Worm (Caenorhabditis elegans) whole organism, L1 larva: ENCODE data around the gene F07C3.16.

Experiments
- C34B4.2 ChIP-seq: sonication (generic microtip); optimal IDR thresholded peaks from 2 replicates; lab custom pipeline; 2017; ENCODE audit warnings: mild to moderate bottlenecking, missing genetic modification characterization, missing compliant biosample characterization
- F16B12.6 ChIP-seq: fragments of 150-350 bp; optimal IDR thresholded peaks from 2 replicates; lab custom pipeline; 2014; ENCODE audit warnings: missing biosample characterization, missing genetic modification characterization
- ama-1 ChIP-seq: fragments of 150-350 bp; optimal IDR thresholded peaks from 2 replicates; lab custom pipeline; 2014
- ceh-63 ChIP-seq: fragments of 200-800 bp; sonication (Bioruptor generic); optimal IDR thresholded peaks from 2 replicates; lab custom pipeline; 2018; ENCODE audit warnings: mild to moderate bottlenecking, missing genetic modification characterization, missing compliant biosample characterization
- ceh-8 ChIP-seq: fragments of 200-800 bp; sonication (Bioruptor generic); optimal IDR thresholded peaks from 2 replicates; lab custom pipeline; 2018; ENCODE audit warnings: mild to moderate bottlenecking, missing genetic modification characterization, moderate library complexity, missing compliant biosample characterization
- ceh-82 ChIP-seq, 3 experiments: fragments of 150-350 bp in 1 of 3; sonication (generic microtip) in 2 of 3; optimal IDR thresholded peaks; 2 replicates each; lab custom pipeline; 2014 to 2017; ENCODE audit warnings: missing biosample characterization in 3 of 3, missing genetic modification characterization in 3 of 3
- dpl-1 ChIP-seq, 3 experiments: fragments of 150-350 bp in 2 of 3; sonication (generic microtip) in 1 of 3; optimal IDR thresholded peaks; 2 replicates each; lab custom pipeline; 2014 to 2017; ENCODE audit warnings: missing biosample characterization in 3 of 3, missing genetic modification characterization in 3 of 3, missing genetic modification reagents in 3 of 3
- efl-1 ChIP-seq, 4 experiments: fragments of 150-350 bp; optimal IDR thresholded peaks in 3 of 4; peaks in 1 of 4; 1 replicate in 1 of 4; 2 replicates in 3 of 4; lab custom pipeline; 2014; ENCODE audit warnings: missing biosample characterization in 2 of 4, missing genetic modification characterization in 2 of 4, missing genetic modification reagents in 2 of 4
- egl-27 ChIP-seq, 2 experiments: fragments of 150-350 bp in 1 of 2; sonication (generic microtip); optimal IDR thresholded peaks; 3 replicates each; lab custom pipeline; 2017 to 2018; ENCODE audit warnings: missing biosample characterization in 2 of 2, missing genetic modification characterization in 2 of 2, missing genetic modification reagents in 2 of 2
- elt-2 ChIP-seq: sonication (generic microtip); optimal IDR thresholded peaks from 2 replicates; lab custom pipeline; 2016; ENCODE audit warnings: missing genetic modification characterization, mild to moderate bottlenecking, inconsistent platforms, missing compliant biosample characterization, missing genetic modification reagents
- elt-3 ChIP-seq, 6 experiments: fragments of 150-350 bp in 1 of 6; sonication (generic microtip); optimal IDR thresholded peaks; 2 replicates each; lab custom pipeline; 2017 to 2018; ENCODE audit warnings: missing biosample characterization in 6 of 6, missing genetic modification characterization in 6 of 6, inconsistent platforms in 1 of 6
- ets-5 ChIP-seq: fragments of 200-800 bp; sonication (Bioruptor generic); IDR thresholded peaks from 2 replicates; pipeline ENCODE4 v1.3.6; 2022; ENCODE audit warnings: missing genetic modification characterization, missing compliant biosample characterization
- fkh-8 ChIP-seq: sonication (generic microtip); optimal IDR thresholded peaks from 2 replicates; lab custom pipeline; 2016; ENCODE audit warnings: mild to moderate bottlenecking, missing genetic modification characterization, missing compliant biosample characterization
- grh-1 ChIP-seq: fragments of 200-800 bp; sonication (Bioruptor generic); IDR thresholded peaks from 2 replicates; pipeline ENCODE4 v1.3.6; 2022; ENCODE audit warnings: missing genetic modification reagents, missing genetic modification characterization, missing compliant biosample characterization
- hlh-17 ChIP-seq: fragments of 200-800 bp; sonication (Bioruptor generic); optimal IDR thresholded peaks from 2 replicates; lab custom pipeline; 2018; ENCODE audit warnings: missing genetic modification characterization, mild to moderate bottlenecking, missing compliant biosample characterization, moderate library complexity, borderline replicate concordance
- isw-1 ChIP-seq: fragments of 200-800 bp; sonication (Bioruptor generic); IDR thresholded peaks from 2 replicates; pipeline ENCODE4 v1.3.6; 2022; ENCODE audit warnings: missing genetic modification characterization, missing compliant biosample characterization
- jun-1 ChIP-seq: fragments of 150-350 bp; optimal IDR thresholded peaks from 2 replicates; lab custom pipeline; 2014; ENCODE audit warnings: missing biosample characterization, missing genetic modification reagents, missing genetic modification characterization
- lin-13 ChIP-seq: fragments of 150-350 bp; optimal IDR thresholded peaks from 2 replicates; lab custom pipeline; 2014; ENCODE audit warnings: missing biosample characterization, missing genetic modification reagents, missing genetic modification characterization
- lin-14 ChIP-seq: fragments of 200-800 bp; sonication (Bioruptor generic); optimal IDR thresholded peaks from 2 replicates; lab custom pipeline; 2018; ENCODE audit warnings: mild to moderate bottlenecking, missing genetic modification characterization, moderate library complexity, missing compliant biosample characterization
- lin-35 ChIP-seq, 2 experiments: fragments of 150-350 bp; optimal IDR thresholded peaks; 2 replicates each; lab custom pipeline; 2014; ENCODE audit warnings: missing biosample characterization in 2 of 2, missing genetic modification characterization in 2 of 2, missing genetic modification reagents in 2 of 2
- lin-39 ChIP-seq: fragments of 150-350 bp; optimal IDR thresholded peaks from 2 replicates; lab custom pipeline; 2014; ENCODE audit warnings: missing biosample characterization, missing genetic modification reagents, missing genetic modification characterization
- lsy-2 ChIP-seq, 2 experiments: fragments of 150-350 bp; optimal IDR thresholded peaks; 2 replicates each; lab custom pipeline; 2014; ENCODE audit warnings: missing biosample characterization in 2 of 2, missing genetic modification characterization in 2 of 2
- mab-9 ChIP-seq: fragments of 200-800 bp; sonication (Bioruptor generic); IDR thresholded peaks from 2 replicates; pipeline ENCODE4 v1.3.6; 2022; ENCODE audit warnings: missing genetic modification reagents, missing genetic modification characterization, missing compliant biosample characterization
- mdl-1 ChIP-seq, 2 experiments: fragments of 150-350 bp; optimal IDR thresholded peaks; 2 replicates each; lab custom pipeline; 2014 to 2017; ENCODE audit warnings: missing biosample characterization in 2 of 2, missing genetic modification characterization in 2 of 2, inconsistent platforms in 1 of 2
- mef-2 ChIP-seq: fragments of 150-350 bp; optimal IDR thresholded peaks from 2 replicates; lab custom pipeline; 2014; ENCODE audit warnings: missing biosample characterization, missing genetic modification characterization
- mep-1 ChIP-seq: fragments of 150-350 bp; optimal IDR thresholded peaks from 2 replicates; lab custom pipeline; 2014; ENCODE audit warnings: missing biosample characterization, missing genetic modification characterization
- nhr-12 ChIP-seq: sonication (generic microtip); optimal IDR thresholded peaks from 2 replicates; lab custom pipeline; 2017; ENCODE audit warnings: missing biosample characterization, missing genetic modification characterization
- nhr-19 ChIP-seq: fragments of 200-800 bp; sonication (Bioruptor generic); conservative IDR thresholded peaks from 2 replicates; pipeline ENCODE4 v1.3.6; 2022; ENCODE audit warnings: missing genetic modification characterization, missing compliant biosample characterization
- nhr-20 ChIP-seq: sonication (generic microtip); optimal IDR thresholded peaks from 2 replicates; lab custom pipeline; 2016; ENCODE audit warnings: mild to moderate bottlenecking, missing genetic modification characterization, missing compliant biosample characterization
- nhr-47 ChIP-seq: sonication (generic microtip); optimal IDR thresholded peaks from 2 replicates; lab custom pipeline; 2016; ENCODE audit warnings: mild to moderate bottlenecking, missing genetic modification characterization, moderate library complexity, missing compliant biosample characterization
- nhr-71 ChIP-seq: sonication (generic microtip); optimal IDR thresholded peaks from 2 replicates; lab custom pipeline; 2016; ENCODE audit warnings: mild to moderate bottlenecking, missing genetic modification characterization, moderate library complexity, missing compliant biosample characterization
- nhr-76 ChIP-seq: sonication (generic microtip); optimal IDR thresholded peaks from 2 replicates; lab custom pipeline; 2017; ENCODE audit warnings: missing biosample characterization, missing genetic modification characterization
- nhr-85 ChIP-seq: sonication (generic microtip); peaks from one replicate; lab custom pipeline; 2016; ENCODE audit warnings: missing genetic modification characterization, inconsistent platforms, missing compliant biosample characterization
- nhr-90 ChIP-seq: sonication (generic microtip); optimal IDR thresholded peaks from 2 replicates; lab custom pipeline; 2016; ENCODE audit warnings: mild to moderate bottlenecking, missing genetic modification characterization, missing compliant biosample characterization; ENCODE audit not compliant: poor library complexity
- snpc-4 ChIP-seq: fragments of 150-350 bp; optimal IDR thresholded peaks from 2 replicates; lab custom pipeline; 2014; ENCODE audit warnings: missing biosample characterization, missing genetic modification characterization
- snu-23 ChIP-seq: sonication (generic microtip); optimal IDR thresholded peaks from 2 replicates; lab custom pipeline; 2016; ENCODE audit warnings: missing genetic modification characterization, missing compliant biosample characterization
- sptf-1 ChIP-seq: fragments of 150-350 bp; optimal IDR thresholded peaks from 2 replicates; lab custom pipeline; 2014; ENCODE audit warnings: missing biosample characterization, missing genetic modification characterization
- sup-37 ChIP-seq: fragments of 200-800 bp; sonication (Bioruptor generic); optimal IDR thresholded peaks from 2 replicates; lab custom pipeline; 2018; ENCODE audit warnings: mild to moderate bottlenecking, missing genetic modification characterization, missing compliant biosample characterization
- tlp-1 ChIP-seq: fragments of 150-350 bp; optimal IDR thresholded peaks from 2 replicates; lab custom pipeline; 2014; ENCODE audit warnings: missing biosample characterization, missing genetic modification characterization
- unc-130 ChIP-seq: fragments of 150-350 bp; optimal IDR thresholded peaks from 2 replicates; lab custom pipeline; 2017; ENCODE audit warnings: missing biosample characterization, missing genetic modification characterization, inconsistent platforms
- xbp-1 ChIP-seq: sonication (generic microtip); optimal IDR thresholded peaks from 2 replicates; lab custom pipeline; 2016; ENCODE audit warnings: missing genetic modification characterization, missing compliant biosample characterization
- zag-1 ChIP-seq: fragments of 150-350 bp; optimal IDR thresholded peaks from 2 replicates; lab custom pipeline; 2014; ENCODE audit warnings: missing biosample characterization, missing genetic modification characterization

The F07C3.16 gene

ce11 chrV:9255480-9255879, 1.9 kb downstream of the F07C3.16 start (continued):
- TF ChIP-seq ceh-8 (GFP tag; lab: Kevin White, UChicago) = no peak
- TF ChIP-seq nhr-71 (tag; lab: Kevin White, UChicago) = no peak
- no peak for TF ChIP-seq mab-9
- TF ChIP-seq lin-13 (GFP tag; lab: Kevin White, UChicago) = no peak
- no peak for TF ChIP-seq ama-1 (lab: Kevin White, UChicago)
- TF ChIP-seq nhr-20 = peak; percentile 36

ce11 chrV:9254012-9254696, 3.2 kb downstream of the F07C3.16 start, which contains the start of gene F07C3.9:
Gene F07C3.9, minus strand, starts transcription at chrV:9254646.
- peak; percentile 77 for TF ChIP-seq elt-2 (tag; lab: Kevin White, UChicago)
- TF ChIP-seq tlp-1 (tag; lab: Kevin White, UChicago) = no peak
- no peak for TF ChIP-seq efl-1 (optimal IDR thresholded peaks at IDR 0.05; lab: Kevin White, UChicago)
- TF ChIP-seq efl-1 (GFP tag; optimal IDR thresholded peaks at IDR 0.05 in 1 of 2; lab: Kevin White, UChicago) = peak in 1 of 2 experiments; percentile 23

- TF ChIP-seq snpc-4 (tag; lab: Kevin White, UChicago) (no peak), mdl-1 (tag; optimal IDR thresholded peaks at IDR 0.05; lab: Kevin White, UChicago) (no peak), nhr-90 (tag; lab: Kevin White, UChicago) (no peak), grh-1 (GFP tag; lab: Robert Waterston, UW) (no peak), lin-39 (tag; lab: Kevin White, UChicago) (no peak), hlh-17 (GFP tag; lab: Kevin White, UChicago) (no peak)
Observed at ce11 chrV:9249932-9250331, 7.4 kb downstream of the F07C3.16 start, which contains the start of gene ptd-2. Gene ptd-2, plus strand, starts transcription at chrV:9250232.

- no peak for TF ChIP-seq nhr-76 (tag; lab: Kevin White, UChicago)
- no peak for TF ChIP-seq ceh-63 (GFP tag; lab: Kevin White, UChicago)
- TF ChIP-seq mab-9 = no peak
Observed at ce11 chrV:9249206-9249605, 8.2 kb downstream of the F07C3.16 start, which contains the start of gene str-94. Gene str-94, minus strand, starts transcription at chrV:9249306.

ce11 chrV:9247416-9247815, 10.0 kb downstream of the F07C3.16 start:
- TF ChIP-seq nhr-19 (GFP tag; lab: Robert Waterston, UW) = peak; percentile 35
- TF ChIP-seq sup-37 (GFP tag; lab: Kevin White, UChicago) = no peak
- TF ChIP-seq lin-35 (GFP tag; optimal IDR thresholded peaks at IDR 0.05; lab: Kevin White, UChicago) = peak in 1 of 2 experiments; percentile 0
- no peak for TF ChIP-seq ets-5
- TF ChIP-seq grh-1 (GFP tag; lab: Robert Waterston, UW) = no peak
- TF ChIP-seq jun-1 (tag; lab: Kevin White, UChicago) = no peak
- peak; percentile 85 for TF ChIP-seq lin-14
- peak in 1 of 2 experiments; percentile 34 for TF ChIP-seq mdl-1 (tag; optimal IDR thresholded peaks at IDR 0.05; lab: Kevin White, UChicago)
- peak; percentile 60 for TF ChIP-seq nhr-71 (tag; lab: Kevin White, UChicago)
- no peak for TF ChIP-seq unc-130 (tag; lab: Kevin White, UChicago)
- no peak for TF ChIP-seq dpl-1 (GFP tag; optimal IDR thresholded peaks at IDR 0.05; lab: Kevin White, UChicago)
- no peak for TF ChIP-seq tlp-1 (tag; lab: Kevin White, UChicago)
- TF ChIP-seq sptf-1 = no peak
- TF ChIP-seq elt-3 (tag; optimal IDR thresholded peaks at IDR 0.05; lab: Kevin White, UChicago) = no peak
- TF ChIP-seq C34B4.2 (tag; lab: Kevin White, UChicago) = no peak
- TF ChIP-seq lsy-2 (tag; optimal IDR thresholded peaks at IDR 0.05; lab: Kevin White, UChicago) = peak; percentile 8 to 20
- TF ChIP-seq snu-23 (GFP tag; lab: Kevin White, UChicago) = no peak
- TF ChIP-seq mep-1 (tag; lab: Kevin White, UChicago) = no peak
- no peak for TF ChIP-seq F16B12.6 (tag; lab: Kevin White, UChicago)
- no peak for TF ChIP-seq egl-27 (tag; optimal IDR thresholded peaks at IDR 0.05; lab: Kevin White, UChicago)
- no peak for TF ChIP-seq zag-1 (tag; lab: Kevin White, UChicago)
- no peak for TF ChIP-seq hlh-17 (GFP tag; lab: Kevin White, UChicago)
- TF ChIP-seq ceh-82 (tag; optimal IDR thresholded peaks at IDR 0.05; lab: Kevin White, UChicago) = peak in 1 of 3 experiments; percentile 44
- TF ChIP-seq mef-2 (tag; lab: Kevin White, UChicago) = no peak
- TF ChIP-seq xbp-1 = no peak
- TF ChIP-seq nhr-47 = no peak
- TF ChIP-seq elt-2 (tag; lab: Kevin White, UChicago) = no peak
- no peak for TF ChIP-seq nhr-85 (tag; lab: Kevin White, UChicago)
- TF ChIP-seq nhr-12 (tag; lab: Kevin White, UChicago) = no peak
- TF ChIP-seq isw-1 = no peak
- no peak for TF ChIP-seq fkh-8
